Worm (Caenorhabditis elegans) whole organism, young adult: Measurements from ENCODE around the gene ify-1.
A peak's percentile ranks its signal among the peaks of the same experiment; 100 is the strongest.

ENCODE experiments used
- B0261.1 ChIP-seq: sonication (generic microtip); optimal IDR thresholded peaks from 2 replicates; lab custom pipeline; 2016; ENCODE audit warnings: mild to moderate bottlenecking, missing genetic modification characterization, moderate library complexity, missing compliant biosample characterization
- C17E4.6 ChIP-seq: fragments of 200-800 bp; sonication (Bioruptor generic); IDR thresholded peaks from 2 replicates; pipeline ENCODE4 v1.3.6; 2022; ENCODE audit warnings: missing genetic modification reagents, missing genetic modification characterization, missing compliant biosample characterization
- F49E8.2 ChIP-seq: sonication (generic microtip); optimal IDR thresholded peaks from 3 replicates; lab custom pipeline; 2017; ENCODE audit warnings: missing genetic modification characterization, mild to moderate bottlenecking, missing compliant biosample characterization, antibody characterized with exemption, moderate library complexity; ENCODE audit not compliant: insufficient read depth
- F52B5.7 ChIP-seq: sonication (generic microtip); optimal IDR thresholded peaks from 2 replicates; lab custom pipeline; 2016; ENCODE audit warnings: mild to moderate bottlenecking, missing genetic modification characterization, missing compliant biosample characterization
- Y53F4B.3 ChIP-seq: fragments of 200-800 bp; sonication (Bioruptor generic); IDR thresholded peaks from 2 replicates; pipeline ENCODE4 v1.3.6; 2022; ENCODE audit warnings: missing genetic modification reagents, missing genetic modification characterization, missing compliant biosample characterization
- Y56A3A.18 ChIP-seq: fragments of 200-800 bp; sonication (Bioruptor generic); IDR thresholded peaks from 2 replicates; pipeline ENCODE4 v1.3.6; 2022; ENCODE audit warnings: missing genetic modification reagents, missing genetic modification characterization, missing compliant biosample characterization
- attf-6 ChIP-seq: fragments of 200-800 bp; sonication (Bioruptor generic); IDR thresholded peaks from 2 replicates; pipeline ENCODE4 v1.3.6; 2022; ENCODE audit warnings: missing genetic modification reagents, missing genetic modification characterization, missing compliant biosample characterization
- bed-2 ChIP-seq: fragments of 200-800 bp; sonication (Bioruptor generic); IDR thresholded peaks from 2 replicates; pipeline ENCODE4 v1.3.6; 2022; ENCODE audit warnings: missing genetic modification reagents, missing genetic modification characterization, missing compliant biosample characterization
- ccch-3 ChIP-seq: fragments of 200-800 bp; sonication (Bioruptor generic); optimal IDR thresholded peaks from 2 replicates; lab custom pipeline; 2018; ENCODE audit warnings: mild to moderate bottlenecking, missing genetic modification characterization, missing compliant biosample characterization
- cebp-2 ChIP-seq: fragments of 200-800 bp; sonication (Bioruptor generic); IDR thresholded peaks from 2 replicates; pipeline ENCODE4 v1.3.6; 2022; ENCODE audit warnings: missing genetic modification characterization, missing compliant biosample characterization
- ceh-40 ChIP-seq: fragments of 200-800 bp; sonication (Bioruptor generic); IDR thresholded peaks from 2 replicates; pipeline ENCODE4 v1.3.6; 2022; ENCODE audit warnings: missing genetic modification characterization, missing compliant biosample characterization
- ceh-79 ChIP-seq: sonication (generic microtip); optimal IDR thresholded peaks from 2 replicates; lab custom pipeline; 2017; ENCODE audit warnings: mild to moderate bottlenecking, missing genetic modification characterization, missing compliant biosample characterization
- die-1 ChIP-seq: sonication (generic microtip); optimal IDR thresholded peaks from 2 replicates; lab custom pipeline; 2016; ENCODE audit warnings: missing genotype, mild to moderate bottlenecking, missing genetic modification characterization, missing compliant biosample characterization
- dox-1 ChIP-seq: fragments of 200-800 bp; sonication (Bioruptor generic); IDR thresholded peaks from 2 replicates; pipeline ENCODE4 v1.3.6; 2022; ENCODE audit warnings: missing genetic modification reagents, missing genetic modification characterization, missing compliant biosample characterization
- dpl-1 ChIP-seq: fragments of 150-350 bp; optimal IDR thresholded peaks from 2 replicates; lab custom pipeline; 2014; ENCODE audit warnings: missing biosample characterization, missing genetic modification reagents, missing genetic modification characterization
- egl-44 ChIP-seq: fragments of 200-800 bp; sonication (Bioruptor generic); IDR thresholded peaks from 2 replicates; pipeline ENCODE4 v1.3.6; 2022; ENCODE audit warnings: missing genetic modification reagents, missing genetic modification characterization, missing compliant biosample characterization
- ets-4 ChIP-seq: fragments of 200-800 bp; sonication (Bioruptor generic); optimal IDR thresholded peaks from 2 replicates; lab custom pipeline; 2018; ENCODE audit warnings: mild to moderate bottlenecking, missing genetic modification characterization, missing compliant biosample characterization
- hlh-12 ChIP-seq: sonication (generic microtip); optimal IDR thresholded peaks from 2 replicates; lab custom pipeline; 2016; ENCODE audit warnings: missing genetic modification characterization, missing compliant biosample characterization
- hmg-20 ChIP-seq: fragments of 200-800 bp; sonication (Bioruptor generic); IDR thresholded peaks from 2 replicates; pipeline ENCODE4 v1.3.6; 2022; ENCODE audit warnings: missing genetic modification reagents, missing genetic modification characterization, missing compliant biosample characterization
- hsf-1 ChIP-seq: fragments of 200-800 bp; sonication (Bioruptor generic); IDR thresholded peaks from 2 replicates; pipeline ENCODE4 v1.3.6; 2022; ENCODE audit warnings: missing genetic modification reagents, missing genetic modification characterization, missing compliant biosample characterization
- let-526 ChIP-seq: fragments of 200-800 bp; sonication (Bioruptor generic); IDR thresholded peaks from 2 replicates; pipeline ENCODE4 v1.3.6; 2022; ENCODE audit warnings: missing genetic modification reagents, missing genetic modification characterization, missing compliant biosample characterization
- lin-54 ChIP-seq: fragments of 200-800 bp; sonication (Bioruptor generic); optimal IDR thresholded peaks from 2 replicates; lab custom pipeline; 2018; ENCODE audit warnings: mild to moderate bottlenecking, missing genetic modification characterization, missing compliant biosample characterization
- madf-8 ChIP-seq: fragments of 200-800 bp; sonication (Bioruptor generic); conservative IDR thresholded peaks from 2 replicates; pipeline ENCODE4 v1.3.6; 2022; ENCODE audit warnings: missing genetic modification reagents, missing genetic modification characterization, missing compliant biosample characterization
- mcd-1 ChIP-seq: fragments of 200-800 bp; sonication (Bioruptor generic); IDR thresholded peaks from 2 replicates; pipeline ENCODE4 v1.3.6; 2022; ENCODE audit warnings: missing genetic modification reagents, missing genetic modification characterization, missing compliant biosample characterization
- nfya-2 ChIP-seq: fragments of 200-800 bp; sonication (Bioruptor generic); IDR thresholded peaks from 2 replicates; pipeline ENCODE4 v1.3.6; 2022; ENCODE audit warnings: missing genetic modification reagents, missing genetic modification characterization, missing compliant biosample characterization
- nhr-120 ChIP-seq: fragments of 200-800 bp; sonication (Bioruptor generic); IDR thresholded peaks from 2 replicates; pipeline ENCODE4 v1.3.6; 2022; ENCODE audit warnings: missing genetic modification characterization, missing compliant biosample characterization
- nhr-179 ChIP-seq: sonication (generic microtip); optimal IDR thresholded peaks from 2 replicates; lab custom pipeline; 2016; ENCODE audit warnings: mild to moderate bottlenecking, missing genetic modification characterization, missing compliant biosample characterization
- nhr-27 ChIP-seq: fragments of 200-800 bp; sonication (Bioruptor generic); optimal IDR thresholded peaks from 2 replicates; lab custom pipeline; 2018; ENCODE audit warnings: mild to moderate bottlenecking, missing genetic modification characterization, moderate library complexity, missing compliant biosample characterization
- nhr-90 ChIP-seq: sonication (generic microtip); optimal IDR thresholded peaks from 2 replicates; lab custom pipeline; 2016; ENCODE audit warnings: missing genotype, mild to moderate bottlenecking, missing genetic modification characterization, missing compliant biosample characterization
- pbrm-1 ChIP-seq: fragments of 200-800 bp; sonication (Bioruptor generic); IDR thresholded peaks from 2 replicates; pipeline ENCODE4 v1.3.6; 2022; ENCODE audit warnings: missing genetic modification reagents, missing genetic modification characterization, missing compliant biosample characterization
- rec-8 ChIP-seq, 2 experiments: sonication (generic microtip); optimal IDR thresholded peaks; 2 replicates each; lab custom pipeline; 2016; ENCODE audit warnings: mild to moderate bottlenecking in 2 of 2, missing genetic modification characterization in 2 of 2, missing genetic modification reagents in 2 of 2, missing genotype in 2 of 2, missing biosample characterization in 1 of 2, missing compliant biosample characterization in 1 of 2, moderate library complexity in 1 of 2
- rpc-1 ChIP-seq, 2 experiments: fragments of 150-350 bp in 1 of 2; sonication (generic microtip) in 1 of 2; optimal IDR thresholded peaks; 2 replicates each; lab custom pipeline; 2014 to 2018; ENCODE audit warnings: missing biosample characterization in 1 of 2, missing genetic modification characterization in 1 of 2, missing genetic modification reagents in 1 of 2, missing genotype in 1 of 2
- snpc-3.4 ChIP-seq: sonication (generic microtip); optimal IDR thresholded peaks from 2 replicates; lab custom pipeline; 2017; ENCODE audit warnings: missing genetic modification characterization, mild to moderate bottlenecking, missing compliant biosample characterization, antibody characterized with exemption, moderate library complexity, missing genotype, missing genetic modification reagents
- unc-62 ChIP-seq: fragments of 150-350 bp; optimal IDR thresholded peaks from 2 replicates; lab custom pipeline; 2014; ENCODE audit warnings: missing biosample characterization, missing genetic modification reagents, missing genetic modification characterization
- ztf-28 ChIP-seq: fragments of 200-800 bp; sonication (Bioruptor generic); IDR thresholded peaks from 2 replicates; pipeline ENCODE4 v1.3.6; 2022; ENCODE audit warnings: missing genetic modification reagents, missing genetic modification characterization, missing compliant biosample characterization

Gene ify-1

DNA sequence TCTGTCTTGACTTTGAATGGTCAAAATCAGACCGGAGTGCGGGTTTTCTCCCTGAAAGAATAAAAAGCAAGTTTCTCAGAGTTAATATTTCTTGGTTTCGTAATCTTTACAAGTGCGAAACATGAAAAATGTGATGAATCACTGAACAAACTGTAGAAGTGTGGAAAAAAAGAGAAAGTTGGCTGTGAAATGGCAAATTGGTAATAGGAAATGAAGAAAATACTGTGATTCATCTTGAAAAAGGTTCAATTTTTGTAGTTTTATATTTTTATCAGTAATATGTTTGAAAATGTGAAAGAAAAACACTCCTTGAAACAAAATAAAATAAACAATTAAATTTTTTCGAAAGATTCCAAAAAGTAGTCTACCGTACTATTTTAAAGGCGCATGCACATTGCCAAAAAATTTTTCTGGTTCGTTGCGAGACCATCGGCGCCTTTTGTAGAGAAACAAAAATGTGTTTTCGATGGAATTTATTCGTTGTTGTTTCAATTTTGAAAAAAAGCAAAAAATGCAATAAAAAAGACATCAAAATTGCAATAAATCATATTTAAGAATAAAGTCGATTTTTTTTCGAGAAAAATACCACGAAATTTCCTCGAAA, 36.8 kb upstream of the ify-1 start, which contains the start of gene pld-1 (continued):
- TF ChIP-seq F49E8.2 (tag; lab: Kevin White, UChicago), result peak; percentile 65
- no peak for TF ChIP-seq ceh-79 (tag; lab: Kevin White, UChicago)
- peak; percentile 49 for TF ChIP-seq dpl-1 (GFP tag; lab: Kevin White, UChicago)
- peak; percentile 76 for TF ChIP-seq snpc-3.4 (tag; lab: Kevin White, UChicago)
- no peak for TF ChIP-seq pbrm-1 (GFP tag; lab: Robert Waterston, UW)
- no peak for TF ChIP-seq cebp-2 (GFP tag; lab: Robert Waterston, UW)
- TF ChIP-seq bed-2 (GFP tag; lab: Robert Waterston, UW), result no peak
- no peak for TF ChIP-seq nhr-120
- no peak for TF ChIP-seq Y53F4B.3 (GFP tag; lab: Robert Waterston, UW)
- TF ChIP-seq Y56A3A.18 (GFP tag; lab: Robert Waterston, UW), result no peak
- no peak; the same call in 1 of the 2 replicates for TF ChIP-seq hsf-1 (GFP tag; lab: Robert Waterston, UW)

DNA sequence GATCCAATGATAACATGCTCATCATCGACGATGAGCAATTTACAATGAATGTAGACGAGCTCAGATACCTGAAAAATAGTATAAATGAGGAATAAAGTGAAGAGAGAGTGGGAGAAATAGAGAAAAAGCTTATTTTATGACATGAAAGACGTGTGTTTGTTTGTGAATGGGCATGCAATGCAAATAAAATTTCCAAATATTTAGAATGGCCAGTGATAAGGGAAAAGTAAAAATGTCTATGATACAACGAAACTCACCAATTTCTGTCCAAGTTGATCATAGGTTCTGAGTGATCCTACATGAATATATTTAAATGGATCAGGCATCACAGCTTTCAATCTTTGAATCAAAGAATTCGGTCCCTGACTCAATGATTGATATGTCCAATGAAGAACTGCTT, 31.2 kb upstream of the ify-1 start:
- no peak for TF ChIP-seq lin-54 (GFP tag; lab: Kevin White, UChicago)
- TF ChIP-seq unc-62 (GFP tag; lab: Kevin White, UChicago), result no peak
- no peak for TF ChIP-seq nfya-2 (GFP tag; lab: Robert Waterston, UW)
- TF ChIP-seq F52B5.7 (tag; lab: Kevin White, UChicago), result no peak
- no peak for TF ChIP-seq mcd-1
- TF ChIP-seq hlh-12 (tag; lab: Kevin White, UChicago), result no peak
- TF ChIP-seq nhr-90, result no peak
- no peak for TF ChIP-seq nhr-27 (tag; lab: Kevin White, UChicago)
- TF ChIP-seq madf-8 (GFP tag; lab: Robert Waterston, UW), result no peak
- no peak for TF ChIP-seq die-1 (tag; lab: Kevin White, UChicago)
- TF ChIP-seq let-526 (GFP tag; lab: Robert Waterston, UW), result no peak
- no peak for TF ChIP-seq rpc-1 (optimal IDR thresholded peaks at IDR 0.05; lab: Kevin White, UChicago)
- no peak for TF ChIP-seq rpc-1 (tag; optimal IDR thresholded peaks at IDR 0.05; lab: Kevin White, UChicago)
- TF ChIP-seq C17E4.6, result no peak

- TF ChIP-seq hmg-20 (GFP tag; lab: Robert Waterston, UW), result no peak
- TF ChIP-seq ccch-3, result no peak
- TF ChIP-seq ceh-40, result no peak
- no peak for TF ChIP-seq hsf-1 (GFP tag; lab: Robert Waterston, UW)
- TF ChIP-seq ztf-28 (GFP tag; lab: Robert Waterston, UW), result no peak
- TF ChIP-seq rec-8 (tag; optimal IDR thresholded peaks at IDR 0.05; lab: Kevin White, UChicago), result no peak
- no peak for TF ChIP-seq ets-4 (GFP tag; lab: Kevin White, UChicago)
- no peak for TF ChIP-seq egl-44 (GFP tag; lab: Robert Waterston, UW)
- TF ChIP-seq attf-6, result no peak
- no peak for TF ChIP-seq Y53F4B.3 (GFP tag; lab: Robert Waterston, UW)
- TF ChIP-seq B0261.1 (tag; lab: Kevin White, UChicago), result no peak
- TF ChIP-seq dox-1, result no peak
- TF ChIP-seq nhr-179 (tag; lab: Kevin White, UChicago), result no peak
- TF ChIP-seq, all 124 proteins: peak for 0
Measured at ce11 chrII:5085450-5085849, 30.5 kb upstream of the ify-1 start, which contains the start of gene txt-9. TSS of gene txt-9 (plus strand) at chrII:5085785.
